Worm (Caenorhabditis elegans): ENCODE measurements around the gene fbxl-5.

fbxl-5 gene

ce11 chrV:7730488-7730887, 12.2 kb upstream of the fbxl-5 start (continued):
- TF ChIP-seq nhr-84 (tag; optimal IDR thresholded peaks at IDR 0.05) = no peak
- peak; percentile 79 for TF ChIP-seq snu-23 (GFP tag; optimal IDR thresholded peaks at IDR 0.05)
- peak; percentile 45 for TF ChIP-seq fkh-8 (tag; optimal IDR thresholded peaks at IDR 0.05)
- TF ChIP-seq ets-5 (GFP tag; IDR thresholded peaks at IDR 0.05) = no peak
- TF ChIP-seq lsy-2 (tag; optimal IDR thresholded peaks at IDR 0.05) = peak; percentile 26 to 66
- TF ChIP-seq nhr-19 (GFP tag; conservative IDR thresholded peaks at IDR 0.05) = peak; percentile 49
- peak; percentile 13 for TF ChIP-seq unc-130 (tag; optimal IDR thresholded peaks at IDR 0.05)
- peak in 2 of 3 experiments; percentile 28 to 30 for TF ChIP-seq ceh-82 (tag; optimal IDR thresholded peaks at IDR 0.05)
- no peak for TF ChIP-seq ztf-11 (tag; optimal IDR thresholded peaks at IDR 0.05)
- TF ChIP-seq ces-1 (GFP tag; optimal IDR thresholded peaks at IDR 0.05) = no peak
- no peak for TF ChIP-seq grh-1 (GFP tag; IDR thresholded peaks at IDR 0.05)
- peak; percentile 19 for TF ChIP-seq rnt-1 (tag; optimal IDR thresholded peaks at IDR 0.05)
- TF ChIP-seq sptf-1 (tag; optimal IDR thresholded peaks at IDR 0.05) = no peak
- peak; percentile 73 for TF ChIP-seq ztf-4 (tag; optimal IDR thresholded peaks at IDR 0.05)
- peak; percentile 49 for TF ChIP-seq lin-14 (GFP tag; optimal IDR thresholded peaks at IDR 0.05)
- peak; percentile 32 for TF ChIP-seq tbx-2 (tag; optimal IDR thresholded peaks at IDR 0.05)
- TF ChIP-seq nhr-85 (tag) = peak; percentile 69
- TF ChIP-seq skn-1 (tag; optimal IDR thresholded peaks at IDR 0.05) = no peak
- no peak for TF ChIP-seq unc-98 (GFP tag; IDR thresholded peaks at IDR 0.05)
- TF ChIP-seq hpl-2 (GFP tag; optimal IDR thresholded peaks at IDR 0.05) = peak; percentile 55
- TF ChIP-seq sup-37 (GFP tag; optimal IDR thresholded peaks at IDR 0.05) = no peak
- TF ChIP-seq lin-39 (tag; optimal IDR thresholded peaks at IDR 0.05) = no peak
- TF ChIP-seq efl-1 (optimal IDR thresholded peaks at IDR 0.05) = peak; percentile 38 to 52
- peak; percentile 47 to 93 for TF ChIP-seq efl-1 (GFP tag; optimal IDR thresholded peaks at IDR 0.05 in 1 of 2)
- no peak for TF ChIP-seq alr-1 (tag; optimal IDR thresholded peaks at IDR 0.05; ENCODE audit: borderline replicate concordance)
- peak; percentile 66 for TF ChIP-seq nhr-90 (tag; optimal IDR thresholded peaks at IDR 0.05; ENCODE audit: poor library complexity)
- no peak for TF ChIP-seq ceh-8 (GFP tag; optimal IDR thresholded peaks at IDR 0.05)
- no peak for TF ChIP-seq efl-3 (GFP tag; optimal IDR thresholded peaks at IDR 0.05)
- TF ChIP-seq mep-1 (tag; optimal IDR thresholded peaks at IDR 0.05) = peak; percentile 44
- TF ChIP-seq jun-1 (tag; optimal IDR thresholded peaks at IDR 0.05) = no peak
- no peak for TF ChIP-seq pax-3 (tag; optimal IDR thresholded peaks at IDR 0.05)
- peak; percentile 56 for TF ChIP-seq swsn-7 (tag; optimal IDR thresholded peaks at IDR 0.05)
- TF ChIP-seq ceh-90 (tag; optimal IDR thresholded peaks at IDR 0.05) = no peak
- TF ChIP-seq egl-27 (tag; optimal IDR thresholded peaks at IDR 0.05) = no peak
- TF ChIP-seq nhr-28 (tag; optimal IDR thresholded peaks at IDR 0.05) = no peak

- TF ChIP-seq ceh-90 (tag; optimal IDR thresholded peaks at IDR 0.05) (no peak), ama-1 (optimal IDR thresholded peaks at IDR 0.05) (peak; percentile 52)
Observed at ce11 chrV:7733240-7733765, 9.4 kb upstream of the fbxl-5 start.

- TF ChIP-seq ces-1 (GFP tag; optimal IDR thresholded peaks at IDR 0.05) (no peak), elt-3 (tag; optimal IDR thresholded peaks at IDR 0.05) (peak in 2 of 6 experiments; percentile 15 to 59), nhr-11 (tag; optimal IDR thresholded peaks at IDR 0.05) (peak; percentile 4), egl-27 (tag; optimal IDR thresholded peaks at IDR 0.05) (no peak), zag-1 (tag; optimal IDR thresholded peaks at IDR 0.05) (no peak), xbp-1 (tag; optimal IDR thresholded peaks at IDR 0.05) (peak; percentile 70), fkh-10 (GFP tag; optimal IDR thresholded peaks at IDR 0.05) (peak; percentile 3), nhr-28 (tag; optimal IDR thresholded peaks at IDR 0.05) (no peak), vab-15 (tag; optimal IDR thresholded peaks at IDR 0.05) (no peak), elt-2 (tag; optimal IDR thresholded peaks at IDR 0.05) (no peak), hpl-2 (GFP tag; optimal IDR thresholded peaks at IDR 0.05) (no peak), pqm-1 (tag; optimal IDR thresholded peaks at IDR 0.05) (no peak), tbx-2 (tag; optimal IDR thresholded peaks at IDR 0.05) (peak; percentile 65), dpl-1 (GFP tag; optimal IDR thresholded peaks at IDR 0.05) (peak; percentile 92 to 95 (median 93)), ceh-8 (GFP tag; optimal IDR thresholded peaks at IDR 0.05) (no peak), ets-5 (GFP tag; IDR thresholded peaks at IDR 0.05) (no peak), nhr-237 (tag; optimal IDR thresholded peaks at IDR 0.05) (no peak), tlp-1 (tag; optimal IDR thresholded peaks at IDR 0.05) (no peak), nhr-85 (tag) (peak; percentile 80), alr-1 (tag; optimal IDR thresholded peaks at IDR 0.05; ENCODE audit: borderline replicate concordance) (no peak), C04F5.9 (tag; optimal IDR thresholded peaks at IDR 0.05) (no peak), hlh-4 (tag; optimal IDR thresholded peaks at IDR 0.05) (no peak), unc-62 (GFP tag; optimal IDR thresholded peaks at IDR 0.05) (no peak), rnt-1 (tag; optimal IDR thresholded peaks at IDR 0.05) (peak; percentile 63)
Observed at ce11 chrV:7734909-7735308, 7.8 kb upstream of the fbxl-5 start, which contains the start of gene clic-1. Gene clic-1 (minus strand): TSS chrV:7734911.

Measured in whole organism, L1 larva.